Fruit fly (Drosophila melanogaster): ENCODE results near the gene CG5114.

DNA sequence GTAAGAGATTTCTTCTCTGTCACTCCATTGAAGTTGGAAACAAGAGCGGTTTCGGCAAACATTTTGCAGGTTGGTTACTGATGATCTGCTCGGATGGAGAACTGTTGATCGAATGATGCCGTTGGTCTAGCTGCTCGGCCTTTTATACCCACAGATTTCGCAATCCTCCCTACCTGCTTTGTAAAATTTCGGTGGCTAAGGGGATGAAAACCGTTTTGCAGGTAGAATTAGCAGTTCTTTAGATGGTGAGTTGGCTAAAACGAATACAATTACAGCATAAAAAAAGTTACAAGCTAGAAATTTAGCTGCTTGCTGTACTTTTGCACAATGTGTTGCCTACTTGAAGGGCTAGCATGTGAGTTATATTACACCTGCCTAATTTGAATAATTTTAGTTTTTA, 38.4 kb upstream of the CG5114 start, which contains the start of gene CG13465:
- no peak for TF ChIP-seq EcR (GFP tag; optimal IDR thresholded peaks at IDR 0.05)
- TF ChIP-seq usp (GFP tag; optimal IDR thresholded peaks at IDR 0.05): no peak
- no peak for TF ChIP-seq CG8478 (optimal IDR thresholded peaks at IDR 0.05)
- TF ChIP-seq psq (optimal IDR thresholded peaks at IDR 0.05): no peak
- no peak for TF ChIP-seq pan (optimal IDR thresholded peaks at IDR 0.05)
- no peak for TF ChIP-seq Dll (optimal IDR thresholded peaks at IDR 0.05)
